Fruit fly (Drosophila melanogaster): ENCODE measurements around the gene Mtpalpha.

Gene Mtpalpha

dm6 chr2L:9570673-9571193 lies 5.8 kb downstream of the Mtpalpha start:
- TF ChIP-seq Hnf4 (GFP tag; optimal IDR thresholded peaks at IDR 0.05) (peak; percentile 33), OdsH (GFP tag; optimal IDR thresholded peaks at IDR 0.05) (no peak), ey (GFP tag; optimal IDR thresholded peaks at IDR 0.05) (no peak)

DNA sequence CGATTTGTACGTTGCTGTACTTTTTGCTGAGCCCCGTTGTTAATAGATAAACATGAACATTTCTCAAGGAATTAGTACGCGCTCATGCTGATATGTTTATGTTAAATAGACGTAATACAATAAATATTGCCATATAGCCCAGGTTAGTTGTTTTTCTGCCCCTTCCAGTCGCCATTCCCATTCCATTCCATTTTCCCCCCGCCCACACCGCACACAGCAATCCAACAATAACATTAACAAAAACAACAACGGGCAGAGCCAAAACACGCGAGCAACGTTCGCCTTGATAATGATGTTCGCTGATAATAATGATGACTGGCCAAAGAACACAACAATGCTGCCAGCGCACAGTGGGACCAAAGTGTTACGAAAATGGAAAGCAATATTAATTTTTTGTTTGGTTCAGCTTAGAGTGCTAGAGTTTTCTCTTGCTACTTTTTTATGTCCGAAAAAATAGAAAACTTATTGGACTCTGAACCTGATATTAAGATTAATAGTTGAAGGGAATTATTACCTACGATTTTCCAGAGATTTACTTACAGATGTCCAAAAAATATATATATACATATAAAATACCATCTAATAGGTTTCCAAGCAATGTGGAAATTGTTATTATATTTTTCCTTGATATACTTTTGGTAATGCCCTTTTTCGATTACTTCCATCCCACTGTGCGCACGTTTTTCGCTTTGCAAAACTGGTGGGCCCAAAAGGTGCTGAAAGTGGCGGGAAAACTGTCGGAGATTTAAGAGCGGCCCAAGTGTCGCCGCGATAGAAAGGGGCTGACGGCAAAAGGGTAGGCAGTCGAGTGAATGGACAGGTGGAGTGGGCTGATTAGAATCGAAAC lies 6.8 kb downstream of the Mtpalpha start:
- peak; percentile 93 for TF ChIP-seq rgr (GFP tag; optimal IDR thresholded peaks at IDR 0.05)
- peak; percentile 91 for TF ChIP-seq dmrt93B (GFP tag; optimal IDR thresholded peaks at IDR 0.05)
- TF ChIP-seq N (GFP tag; optimal IDR thresholded peaks at IDR 0.05), result no peak
- peak; percentile 35 for TF ChIP-seq Jra (GFP tag; optimal IDR thresholded peaks at IDR 0.05)
- peak; percentile 61 for TF ChIP-seq Mio (GFP tag; optimal IDR thresholded peaks at IDR 0.05)
- TF ChIP-seq Abd-B (GFP tag; optimal IDR thresholded peaks at IDR 0.05), result no peak
- peak; percentile 90 for TF ChIP-seq br (GFP tag; optimal IDR thresholded peaks at IDR 0.05)
- TF ChIP-seq Vsx2 (GFP tag; optimal IDR thresholded peaks at IDR 0.05; ENCODE audit: partially characterized antibody), result no peak
- no peak for TF ChIP-seq Dif (GFP tag; optimal IDR thresholded peaks at IDR 0.05; ENCODE audit: partially characterized antibody)
- TF ChIP-seq Sp1 (GFP tag; optimal IDR thresholded peaks at IDR 0.05), result peak; percentile 95
- TF ChIP-seq ey (GFP tag; optimal IDR thresholded peaks at IDR 0.05), result peak; percentile 87
- TF ChIP-seq sv (GFP tag; optimal IDR thresholded peaks at IDR 0.05), result peak; percentile 94
- TF ChIP-seq foxo (GFP tag; optimal IDR thresholded peaks at IDR 0.05), result peak; percentile 70 to 90
- TF ChIP-seq Hr83 (GFP tag; optimal IDR thresholded peaks at IDR 0.05; ENCODE audit: poor library complexity, severe bottlenecking), result no peak
- peak; percentile 63 for TF ChIP-seq dsf (GFP tag; optimal IDR thresholded peaks at IDR 0.05; ENCODE audit: borderline replicate concordance)
- TF ChIP-seq sage (GFP tag; optimal IDR thresholded peaks at IDR 0.05), result peak; percentile 93
- peak; percentile 61 for TF ChIP-seq CG32264 (GFP tag; optimal IDR thresholded peaks at IDR 0.05)
- TF ChIP-seq Hr78 (GFP tag; optimal IDR thresholded peaks at IDR 0.05), result no peak
- no peak for TF ChIP-seq usp (GFP tag; optimal IDR thresholded peaks at IDR 0.05)
- TF ChIP-seq Dfd (GFP tag; optimal IDR thresholded peaks at IDR 0.05), result peak; percentile 95
- TF ChIP-seq jim (GFP tag; optimal IDR thresholded peaks at IDR 0.05), result no peak
- peak; percentile 94 for TF ChIP-seq fru (GFP tag; optimal IDR thresholded peaks at IDR 0.05)
- no peak for TF ChIP-seq tai (GFP tag; optimal IDR thresholded peaks at IDR 0.05)
- peak; percentile 94 for TF ChIP-seq HLH106 (tag; optimal IDR thresholded peaks at IDR 0.05)
- TF ChIP-seq lola (GFP tag; optimal IDR thresholded peaks at IDR 0.05), result no peak
- peak; percentile 95 for TF ChIP-seq OdsH (GFP tag; optimal IDR thresholded peaks at IDR 0.05)
- peak; percentile 88 for TF ChIP-seq Rel (GFP tag; optimal IDR thresholded peaks at IDR 0.05)
- TF ChIP-seq Rel (tag; optimal IDR thresholded peaks at IDR 0.05), result peak; percentile 55
- TF ChIP-seq Myc (optimal IDR thresholded peaks at IDR 0.05), result no peak
- peak; percentile 73 for TF ChIP-seq Hnf4 (GFP tag; optimal IDR thresholded peaks at IDR 0.05)
- no peak for TF ChIP-seq pan (optimal IDR thresholded peaks at IDR 0.05)
- TF ChIP-seq dl (GFP tag; optimal IDR thresholded peaks at IDR 0.05; ENCODE audit: insufficient read depth in 1 of 2, partially characterized antibody in 2 of 2), result no peak
- TF ChIP-seq CG9705 (GFP tag; optimal IDR thresholded peaks at IDR 0.05), result peak; percentile 82
- peak; percentile 93 for TF ChIP-seq psq (GFP tag; optimal IDR thresholded peaks at IDR 0.05)
- peak; percentile 78 for TF ChIP-seq CrebA (GFP tag; optimal IDR thresholded peaks at IDR 0.05; ENCODE audit: borderline replicate concordance)
- peak; percentile 85 for TF ChIP-seq woc (GFP tag; optimal IDR thresholded peaks at IDR 0.05)
- TF ChIP-seq h (GFP tag; optimal IDR thresholded peaks at IDR 0.05), result peak; percentile 95

DNA sequence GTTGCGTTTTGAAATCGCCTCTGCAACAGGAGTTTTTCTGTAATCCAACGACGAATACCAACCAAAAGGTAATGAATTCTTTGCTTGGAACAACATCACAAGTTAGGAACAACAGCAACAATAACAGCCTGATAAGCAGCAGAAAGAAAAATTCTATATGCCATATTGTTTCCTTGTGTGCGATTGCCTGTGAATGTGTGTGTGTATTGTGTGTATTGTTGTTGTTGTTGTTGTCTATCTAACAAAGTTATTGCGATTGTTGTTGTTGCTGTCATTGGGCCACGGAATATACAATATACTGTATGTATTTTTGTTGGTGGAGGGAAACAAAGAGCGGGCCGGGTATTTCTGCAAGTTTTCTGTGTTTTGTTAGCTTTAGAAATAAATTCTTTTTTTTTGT lies 7.4 kb downstream of the Mtpalpha start:
- TF ChIP-seq CG32264 (GFP tag; optimal IDR thresholded peaks at IDR 0.05) (no peak), N (GFP tag; optimal IDR thresholded peaks at IDR 0.05) (no peak), Hnf4 (GFP tag; optimal IDR thresholded peaks at IDR 0.05) (no peak), Dif (GFP tag; optimal IDR thresholded peaks at IDR 0.05; ENCODE audit: partially characterized antibody) (no peak), GATAd (GFP tag; optimal IDR thresholded peaks at IDR 0.05) (no peak), dl (GFP tag; optimal IDR thresholded peaks at IDR 0.05; ENCODE audit: insufficient read depth in 1 of 2, partially characterized antibody in 2 of 2) (no peak), Vsx2 (GFP tag; optimal IDR thresholded peaks at IDR 0.05; ENCODE audit: partially characterized antibody) (no peak), OdsH (GFP tag; optimal IDR thresholded peaks at IDR 0.05) (no peak), pan (optimal IDR thresholded peaks at IDR 0.05) (no peak)
